Fruit fly (Drosophila melanogaster) whole organism, embryonic: ENCODE results near the gene CG14400.

ENCODE experiments used
- Antp ChIP-seq: fragments of 200-800 bp; sonication (Bioruptor generic); optimal IDR thresholded peaks from 3 replicates; lab custom pipeline; 2016; ENCODE audit warnings: missing biosample characterization, missing genetic modification characterization
- B-H2 ChIP-seq: fragments of 200-800 bp; sonication (Bioruptor generic); optimal IDR thresholded peaks from 2 replicates; lab custom pipeline; 2018; ENCODE audit warnings: missing biosample characterization, mild to moderate bottlenecking, missing genetic modification characterization
- Bdp1 ChIP-seq: fragments of 200-800 bp; sonication (Bioruptor generic); optimal IDR thresholded peaks from 3 replicates; lab custom pipeline; 2016; ENCODE audit warnings: missing biosample characterization, missing genetic modification characterization
- CG1233 ChIP-seq: fragments of 200-800 bp; sonication (Bioruptor generic); optimal IDR thresholded peaks from 4 replicates; lab custom pipeline; 2018; ENCODE audit warnings: missing biosample characterization, mild to moderate bottlenecking, missing genetic modification characterization
- CG13287 ChIP-seq: fragments of 200-800 bp; sonication (Bioruptor generic); IDR thresholded peaks from 2 replicates; pipeline ENCODE4 v1.3.6; 2022; ENCODE audit warnings: missing biosample characterization, missing genetic modification characterization; ENCODE audit not compliant: partially characterized antibody
- CG13894 ChIP-seq: fragments of 200-800 bp; sonication (Bioruptor generic); optimal IDR thresholded peaks from 3 replicates; lab custom pipeline; 2018; ENCODE audit warnings: missing biosample characterization, mild to moderate bottlenecking, missing genetic modification characterization, moderate library complexity
- CG14014 ChIP-seq: fragments of 200-800 bp; sonication (Bioruptor generic); IDR thresholded peaks from 2 replicates; pipeline ENCODE4 v1.3.6; 2022; ENCODE audit warnings: missing biosample characterization, missing genetic modification characterization
- CG15073 ChIP-seq: fragments of 200-800 bp; sonication (Bioruptor generic); optimal IDR thresholded peaks from 2 replicates; lab custom pipeline; 2016; ENCODE audit warnings: missing biosample characterization, missing genetic modification characterization
- CG16863 ChIP-seq: fragments of 200-800 bp; sonication (Bioruptor generic); optimal IDR thresholded peaks from 3 replicates; lab custom pipeline; 2016; ENCODE audit warnings: missing biosample characterization, missing genetic modification characterization
- CG17361 ChIP-seq: fragments of 200-800 bp; sonication (Bioruptor generic); IDR thresholded peaks from 3 replicates; pipeline ENCODE4 v1.3.6; 2022; ENCODE audit warnings: missing biosample characterization, missing genetic modification characterization
- CG1792 ChIP-seq: fragments of 200-800 bp; sonication (Bioruptor generic); optimal IDR thresholded peaks from 2 replicates; lab custom pipeline; 2016; ENCODE audit warnings: missing biosample characterization, missing genetic modification characterization
- CG18764 ChIP-seq: fragments of 200-800 bp; sonication (Bioruptor generic); optimal IDR thresholded peaks from 3 replicates; lab custom pipeline; 2016; ENCODE audit warnings: missing biosample characterization, missing genetic modification characterization
- CG2120 ChIP-seq: fragments of 200-800 bp; sonication (Bioruptor generic); optimal IDR thresholded peaks from 3 replicates; lab custom pipeline; 2016; ENCODE audit warnings: missing biosample characterization, missing genetic modification characterization
- CG31441 ChIP-seq: fragments of 200-800 bp; sonication (Bioruptor generic); IDR thresholded peaks from 2 replicates; pipeline ENCODE4 v1.3.6; 2022; ENCODE audit warnings: missing biosample characterization, missing genetic modification characterization
- CG32532 ChIP-seq: fragments of 200-800 bp; sonication (Bioruptor generic); IDR thresholded peaks from 2 replicates; pipeline ENCODE4 v1.3.6; 2022; ENCODE audit warnings: missing biosample characterization, missing genetic modification characterization
- CG32772 ChIP-seq: fragments of 200-800 bp; sonication (Bioruptor generic); IDR thresholded peaks from 2 replicates; pipeline ENCODE4 v1.3.6; 2022; ENCODE audit warnings: missing biosample characterization, missing genetic modification characterization
- CG34376 ChIP-seq: fragments of 200-800 bp; sonication (Bioruptor generic); optimal IDR thresholded peaks from 2 replicates; lab custom pipeline; 2018; ENCODE audit warnings: missing biosample characterization, mild to moderate bottlenecking, missing genetic modification characterization
- CG5180 ChIP-seq: fragments of 200-800 bp; sonication (Bioruptor generic); optimal IDR thresholded peaks from 3 replicates; lab custom pipeline; 2017; ENCODE audit warnings: missing biosample characterization, missing genetic modification characterization, mild to moderate bottlenecking, moderate library complexity, missing genetic modification reagents
- CG7839 ChIP-seq: fragments of 200-800 bp; sonication (Bioruptor generic); optimal IDR thresholded peaks from 3 replicates; lab custom pipeline; 2018; ENCODE audit warnings: missing biosample characterization, mild to moderate bottlenecking, missing genetic modification characterization, moderate library complexity
- CG7987 ChIP-seq: fragments of 200-800 bp; sonication (Bioruptor generic); optimal IDR thresholded peaks from 2 replicates; lab custom pipeline; 2018; ENCODE audit warnings: missing biosample characterization, mild to moderate bottlenecking, missing genetic modification characterization, moderate library complexity
- CG8290 ChIP-seq, 3 experiments: fragments of 200-800 bp; sonication (Bioruptor generic); optimal IDR thresholded peaks; 2 replicates each; lab custom pipeline; 2016 to 2019; ENCODE audit warnings: missing biosample characterization in 3 of 3, missing genetic modification characterization in 3 of 3, mild to moderate bottlenecking in 2 of 3, moderate library complexity in 1 of 3
- CG8478 ChIP-seq: fragments of >200 bp; optimal IDR thresholded peaks from 2 replicates; lab custom pipeline; 2018
- CG9932 ChIP-seq: fragments of 200-800 bp; sonication (Bioruptor generic); IDR thresholded peaks from 2 replicates; pipeline ENCODE4 v1.3.6; 2022; ENCODE audit warnings: missing biosample characterization, missing genetic modification characterization
- Dbx ChIP-seq: fragments of 200-800 bp; sonication (Bioruptor generic); IDR thresholded peaks from 3 replicates; pipeline ENCODE4 v1.3.6; 2022; ENCODE audit warnings: missing biosample characterization, missing genetic modification characterization
- Gug ChIP-seq: fragments of 200-800 bp; sonication (Bioruptor generic); IDR thresholded peaks from 4 replicates; pipeline ENCODE4 v1.3.6; 2022; ENCODE audit warnings: missing biosample characterization, missing genetic modification characterization
- HLH3B ChIP-seq: fragments of 200-800 bp; sonication (Bioruptor generic); IDR thresholded peaks from 2 replicates; pipeline ENCODE4 v1.3.6; 2022; ENCODE audit warnings: missing biosample characterization, missing genetic modification characterization
- Hr51 ChIP-seq, 2 experiments: fragments of 200-800 bp; sonication (Bioruptor generic); optimal IDR thresholded peaks; 2 replicates in 1 of 2; 3 replicates in 1 of 2; lab custom pipeline; 2016 to 2018; ENCODE audit warnings: missing biosample characterization in 2 of 2, missing genetic modification characterization in 2 of 2, mild to moderate bottlenecking in 1 of 2, moderate library complexity in 1 of 2
- Optix ChIP-seq: fragments of 200-800 bp; sonication (Bioruptor generic); IDR thresholded peaks from 3 replicates; pipeline ENCODE4 v1.3.6; 2022; ENCODE audit warnings: missing biosample characterization, missing genetic modification characterization
- Rfx ChIP-seq: fragments of 200-800 bp; sonication (Bioruptor generic); IDR thresholded peaks from 2 replicates; pipeline ENCODE4 v1.3.6; 2022; ENCODE audit warnings: missing biosample characterization, missing genetic modification characterization
- Sin3A ChIP-seq: fragments of >200 bp; optimal IDR thresholded peaks from 2 replicates; lab custom pipeline; 2018
- Sox102F ChIP-seq: fragments of 200-800 bp; sonication (Bioruptor generic); optimal IDR thresholded peaks from 2 replicates; lab custom pipeline; 2018; ENCODE audit warnings: missing biosample characterization, mild to moderate bottlenecking, missing genetic modification characterization, moderate library complexity
- abd-A ChIP-seq: fragments of 200-800 bp; sonication (Bioruptor generic); optimal IDR thresholded peaks from 3 replicates; lab custom pipeline; 2019; ENCODE audit warnings: missing biosample characterization, mild to moderate bottlenecking, missing genetic modification characterization, moderate library complexity
- bsh ChIP-seq, 2 experiments: fragments of 200-800 bp; sonication (Bioruptor generic); optimal IDR thresholded peaks; 2 replicates each; lab custom pipeline; 2017 to 2018; ENCODE audit warnings: mild to moderate bottlenecking in 2 of 2, missing biosample characterization in 2 of 2, missing genetic modification characterization in 2 of 2, moderate library complexity in 1 of 2
- btn ChIP-seq: fragments of 200-800 bp; sonication (Bioruptor generic); optimal IDR thresholded peaks from 2 replicates; lab custom pipeline; 2016; ENCODE audit warnings: missing biosample characterization, missing genetic modification characterization
- chm ChIP-seq: fragments of 200-800 bp; sonication (Bioruptor generic); IDR thresholded peaks from 2 replicates; pipeline ENCODE4 v1.3.6; 2022; ENCODE audit warnings: missing biosample characterization, missing genetic modification characterization
- esg ChIP-seq: fragments of 200-800 bp; sonication (Bioruptor generic); conservative IDR thresholded peaks from 2 replicates; pipeline ENCODE4 v1.3.6; 2022; ENCODE audit warnings: missing biosample characterization, missing genetic modification characterization
- gem ChIP-seq: fragments of 200-800 bp; sonication (Bioruptor generic); optimal IDR thresholded peaks from 2 replicates; lab custom pipeline; 2019; ENCODE audit warnings: missing biosample characterization, mild to moderate bottlenecking, missing genetic modification characterization, moderate library complexity
- jing ChIP-seq: fragments of 200-800 bp; sonication (Bioruptor generic); optimal IDR thresholded peaks from 2 replicates; lab custom pipeline; 2018; ENCODE audit warnings: missing biosample characterization, mild to moderate bottlenecking, missing genetic modification characterization
- lmd ChIP-seq: fragments of 200-800 bp; sonication (Bioruptor generic); IDR thresholded peaks from 2 replicates; pipeline ENCODE4 v1.3.6; 2022; ENCODE audit warnings: missing biosample characterization, missing genetic modification characterization
- nom ChIP-seq: fragments of 200-800 bp; sonication (Bioruptor generic); optimal IDR thresholded peaks from 2 replicates; lab custom pipeline; 2017; ENCODE audit warnings: missing biosample characterization, missing genetic modification characterization, mild to moderate bottlenecking, moderate library complexity, missing genetic modification reagents
- pho ChIP-seq: fragments of 200-800 bp; sonication (Bioruptor generic); optimal IDR thresholded peaks from 2 replicates; lab custom pipeline; 2016; ENCODE audit warnings: missing biosample characterization, missing genetic modification characterization
- ranshi ChIP-seq: fragments of 200-800 bp; sonication (Bioruptor generic); IDR thresholded peaks from 2 replicates; pipeline ENCODE4 v1.3.6; 2022; ENCODE audit warnings: missing biosample characterization, missing genetic modification characterization
- sd ChIP-seq: fragments of 200-800 bp; sonication (Bioruptor generic); optimal IDR thresholded peaks from 3 replicates; lab custom pipeline; 2018; ENCODE audit warnings: missing biosample characterization, mild to moderate bottlenecking, missing genetic modification characterization, moderate library complexity
- sob ChIP-seq: fragments of 200-800 bp; sonication (Bioruptor generic); IDR thresholded peaks from 2 replicates; pipeline ENCODE4 v1.3.6; 2022; ENCODE audit warnings: missing biosample characterization, missing genetic modification characterization
- stwl ChIP-seq: fragments of 200-800 bp; sonication (Bioruptor generic); optimal IDR thresholded peaks from 3 replicates; lab custom pipeline; 2018; ENCODE audit warnings: missing biosample characterization, mild to moderate bottlenecking, missing genetic modification characterization, moderate library complexity
- tll ChIP-seq, 2 experiments: fragments of 200-800 bp in 1 of 2; fragments of >200 bp in 1 of 2; sonication (Bioruptor generic) in 1 of 2; optimal IDR thresholded peaks; 2 replicates each; lab custom pipeline; 2017 to 2019; ENCODE audit warnings: missing biosample characterization in 2 of 2, missing genetic modification characterization in 2 of 2, mild to moderate bottlenecking in 1 of 2, moderate library complexity in 1 of 2
- ttk ChIP-seq: fragments of 200-800 bp; sonication (Bioruptor generic); IDR thresholded peaks from 2 replicates; pipeline ENCODE4 v2.1.2; 2022; ENCODE audit warnings: missing biosample characterization, missing genetic modification characterization
- tup ChIP-seq: fragments of 200-800 bp; sonication (Bioruptor generic); optimal IDR thresholded peaks from 2 replicates; lab custom pipeline; 2016; ENCODE audit warnings: missing biosample characterization, mild to moderate bottlenecking, missing genetic modification characterization, moderate library complexity
- unc-4 ChIP-seq: fragments of 200-800 bp; sonication (Bioruptor generic); IDR thresholded peaks from 2 replicates; pipeline ENCODE4 v1.3.6; 2022; ENCODE audit warnings: missing biosample characterization, missing genetic modification characterization; ENCODE audit not compliant: partially characterized antibody
- usp ChIP-seq: fragments of >200 bp; optimal IDR thresholded peaks from 2 replicates; lab custom pipeline; 2017; ENCODE audit warnings: missing biosample characterization, missing genetic modification characterization

Gene CG14400

dm6 chr2L:20891188-20891587 is 33.5 kb upstream of the CG14400 start (continued):
- TF ChIP-seq CG34376 (GFP tag; lab: Kevin White, UChicago) (no peak), usp (GFP tag; lab: Kevin White, UChicago) (no peak), chm (GFP tag; lab: Robert Waterston, UW) (0 out of 2 replicates have a peak, but pooled peaks have one; percentile 42), CG18764 (GFP tag; lab: Kevin White, UChicago) (no peak), jing (GFP tag; lab: Kevin White, UChicago) (no peak), esg (GFP tag; lab: Robert Waterston, UW) (0 out of 2 replicates have a peak, but pooled peaks have one; percentile 14), CG7839 (tag; lab: Kevin White, UChicago) (peak; percentile 10), CG8478 (lab: Kevin White, UChicago) (no peak), gem (peak; percentile 3), CG8290 (GFP tag; optimal IDR thresholded peaks at IDR 0.05; lab: Kevin White, UChicago) (no peak), CG8290 (tag; optimal IDR thresholded peaks at IDR 0.05; lab: Kevin White, UChicago) (peak in 1 of 2 experiments; percentile 43), tll (GFP tag; optimal IDR thresholded peaks at IDR 0.05; lab: Kevin White, UChicago) (no peak), ranshi (GFP tag; lab: Robert Waterston, UW) (0 out of 2 replicates have a peak, but pooled peaks have one; percentile 25), CG1792 (GFP tag; lab: Kevin White, UChicago) (no peak), abd-A (tag; lab: Kevin White, UChicago) (peak; percentile 57), Sox102F (GFP tag; lab: Kevin White, UChicago) (peak; percentile 37), unc-4 (GFP tag; lab: Robert Waterston, UW) (no peak), CG31441 (GFP tag; lab: Robert Waterston, UW) (no peak), Rfx (peak; percentile 43; the same call in 1 of the 2 replicates), nom (peak; percentile 45), pho (no peak), CG32772 (GFP tag; lab: Robert Waterston, UW) (0 out of 2 replicates have a peak, but pooled peaks have one; percentile 17), sob (GFP tag; lab: Robert Waterston, UW) (peak; percentile 54), CG17361 (GFP tag; lab: Robert Waterston, UW) (no peak), bsh (GFP tag; optimal IDR thresholded peaks at IDR 0.05; lab: Kevin White, UChicago) (peak in 1 of 2 experiments; percentile 20), CG13894 (tag; lab: Kevin White, UChicago) (no peak), HLH3B (no peak), ttk (GFP tag; lab: Robert Waterston, UW) (no peak), CG2120 (GFP tag; lab: Kevin White, UChicago) (peak; percentile 7), Dbx (GFP tag; lab: Robert Waterston, UW) (0 out of 3 replicates have a peak, but pooled peaks have one; percentile 8), sd (tag; lab: Kevin White, UChicago) (peak; percentile 15), Hr51 (GFP tag; optimal IDR thresholded peaks at IDR 0.05; lab: Kevin White, UChicago) (no peak), CG1233 (GFP tag; lab: Kevin White, UChicago) (no peak), CG14014 (GFP tag; lab: Robert Waterston, UW) (peak; percentile 16; the same call in 1 of the 2 replicates), CG5180 (no peak), stwl (tag; lab: Kevin White, UChicago) (peak; percentile 78), btn (GFP tag; lab: Kevin White, UChicago) (no peak), CG9932 (GFP tag; lab: Robert Waterston, UW) (peak; percentile 36; the same call in 1 of the 2 replicates), lmd (peak; percentile 25; the same call in 1 of the 2 replicates), CG7987 (no peak), CG13287 (peak; percentile 16; the same call in 1 of the 2 replicates), CG16863 (GFP tag; lab: Kevin White, UChicago) (no peak), CG32532 (GFP tag; lab: Robert Waterston, UW) (no peak), Sin3A (lab: Kevin White, UChicago) (no peak), CG15073 (GFP tag; lab: Kevin White, UChicago) (peak; percentile 99), Optix (GFP tag; lab: Robert Waterston, UW) (no peak), Gug (peak; percentile 41; the same call in 2 of the 4 replicates), B-H2 (GFP tag; lab: Kevin White, UChicago) (no peak), Antp (GFP tag; lab: Kevin White, UChicago) (no peak), tup (no peak), Bdp1 (GFP tag; lab: Kevin White, UChicago) (no peak)
